Worm (Caenorhabditis elegans) whole organism, L3 larva: ENCODE measurements around the gene Y46G5A.29.

ENCODE experiments used
- ZK546.5 ChIP-seq: sonication (generic microtip); optimal IDR thresholded peaks from 2 replicates; lab custom pipeline; 2017; ENCODE audit warnings: missing biosample characterization, missing genetic modification characterization
- aly-2 ChIP-seq: fragments of 150-350 bp; optimal IDR thresholded peaks from 2 replicates; lab custom pipeline; 2014; ENCODE audit warnings: missing biosample characterization, missing genetic modification characterization
- ama-1 ChIP-seq: fragments of 150-350 bp; optimal IDR thresholded peaks from 2 replicates; lab custom pipeline; 2018
- ceh-16 ChIP-seq: sonication (generic microtip); optimal IDR thresholded peaks from 2 replicates; lab custom pipeline; 2017; ENCODE audit warnings: missing biosample characterization, missing genetic modification characterization
- ceh-9 ChIP-seq: sonication (generic microtip); optimal IDR thresholded peaks from 2 replicates; lab custom pipeline; 2018; ENCODE audit warnings: missing biosample characterization, missing genetic modification characterization
- daf-12 ChIP-seq: fragments of 150-350 bp; optimal IDR thresholded peaks from 2 replicates; lab custom pipeline; 2014; ENCODE audit warnings: missing biosample characterization, missing genetic modification reagents, missing genetic modification characterization
- egl-5 ChIP-seq: fragments of 150-350 bp; optimal IDR thresholded peaks from 2 replicates; lab custom pipeline; 2017; ENCODE audit warnings: missing biosample characterization, missing genetic modification reagents, missing genetic modification characterization, inconsistent platforms
- elt-2 ChIP-seq: sonication (generic microtip); optimal IDR thresholded peaks from 2 replicates; lab custom pipeline; 2016; ENCODE audit warnings: missing genetic modification reagents, mild to moderate bottlenecking, missing genetic modification characterization, missing compliant biosample characterization
- elt-3 ChIP-seq, 3 experiments: fragments of 150-350 bp in 1 of 3; sonication (generic microtip) in 2 of 3; optimal IDR thresholded peaks; 2 replicates in 2 of 3; 4 replicates in 1 of 3; lab custom pipeline; 2014 to 2017; ENCODE audit warnings: missing biosample characterization in 3 of 3, missing genetic modification characterization in 3 of 3
- eor-1 ChIP-seq, 2 experiments: fragments of 150-350 bp; optimal IDR thresholded peaks; 2 replicates each; lab custom pipeline; 2014 to 2018; ENCODE audit warnings: missing biosample characterization in 2 of 2, missing genetic modification characterization in 2 of 2
- fkh-10 ChIP-seq: sonication (generic microtip); optimal IDR thresholded peaks from 2 replicates; lab custom pipeline; 2017; ENCODE audit warnings: missing biosample characterization, missing genetic modification reagents, missing genetic modification characterization
- fkh-2 ChIP-seq: fragments of 150-350 bp; optimal IDR thresholded peaks from 2 replicates; lab custom pipeline; 2014; ENCODE audit warnings: missing biosample characterization, missing genetic modification reagents, missing genetic modification characterization
- fos-1 ChIP-seq: fragments of 150-350 bp; optimal IDR thresholded peaks from 2 replicates; lab custom pipeline; 2014; ENCODE audit warnings: missing biosample characterization, missing genetic modification characterization
- hmg-11 ChIP-seq: sonication (generic microtip); optimal IDR thresholded peaks from 2 replicates; lab custom pipeline; 2016; ENCODE audit warnings: missing genetic modification characterization, missing compliant biosample characterization
- lin-15B ChIP-seq: fragments of 150-350 bp; optimal IDR thresholded peaks from 2 replicates; lab custom pipeline; 2014; ENCODE audit warnings: missing biosample characterization, missing genetic modification characterization
- lsy-12 ChIP-seq: sonication (generic microtip); optimal IDR thresholded peaks from 2 replicates; lab custom pipeline; 2016; ENCODE audit warnings: mild to moderate bottlenecking, missing genetic modification characterization, missing compliant biosample characterization
- mdl-1 ChIP-seq: fragments of 150-350 bp; optimal IDR thresholded peaks from 2 replicates; lab custom pipeline; 2014; ENCODE audit warnings: missing biosample characterization, missing genetic modification characterization
- mml-1 ChIP-seq: fragments of 150-350 bp; sonication (generic microtip); optimal IDR thresholded peaks from 3 replicates; lab custom pipeline; 2014; ENCODE audit warnings: missing biosample characterization, missing genetic modification characterization
- nfya-1 ChIP-seq: sonication (generic microtip); optimal IDR thresholded peaks from 2 replicates; lab custom pipeline; 2017; ENCODE audit warnings: missing genetic modification characterization, mild to moderate bottlenecking, missing compliant biosample characterization, antibody characterized with exemption, moderate library complexity; ENCODE audit not compliant: insufficient read depth
- nhr-12 ChIP-seq: fragments of 150-350 bp; optimal IDR thresholded peaks from 2 replicates; lab custom pipeline; 2014; ENCODE audit warnings: missing biosample characterization, missing genetic modification characterization
- nhr-23 ChIP-seq: fragments of 150-350 bp; optimal IDR thresholded peaks from 2 replicates; lab custom pipeline; 2014; ENCODE audit warnings: missing biosample characterization, missing genetic modification reagents, missing genetic modification characterization
- nhr-25 ChIP-seq: sonication (generic microtip); optimal IDR thresholded peaks from 2 replicates; lab custom pipeline; 2017; ENCODE audit warnings: missing biosample characterization, missing genetic modification characterization
- nhr-28 ChIP-seq: fragments of 150-350 bp; optimal IDR thresholded peaks from 2 replicates; lab custom pipeline; 2014; ENCODE audit warnings: missing biosample characterization, missing genetic modification characterization
- nhr-67 ChIP-seq: fragments of 150-350 bp; optimal IDR thresholded peaks from 2 replicates; lab custom pipeline; 2014; ENCODE audit warnings: missing biosample characterization, missing genetic modification characterization
- nhr-76 ChIP-seq: fragments of 150-350 bp; sonication (generic microtip); optimal IDR thresholded peaks from 5 replicates; lab custom pipeline; 2014; ENCODE audit warnings: missing biosample characterization, missing genetic modification characterization
- nhr-77 ChIP-seq: fragments of 150-350 bp; optimal IDR thresholded peaks from 2 replicates; lab custom pipeline; 2014; ENCODE audit warnings: missing biosample characterization, missing genetic modification characterization
- pha-4 ChIP-seq: fragments of 150-350 bp; optimal IDR thresholded peaks from 2 replicates; lab custom pipeline; 2014; ENCODE audit warnings: missing biosample characterization, missing genetic modification reagents, missing genetic modification characterization
- pqm-1 ChIP-seq: fragments of 150-350 bp; optimal IDR thresholded peaks from 2 replicates; lab custom pipeline; 2017; ENCODE audit warnings: missing biosample characterization, missing genetic modification characterization, inconsistent platforms
- sea-2 ChIP-seq: fragments of 150-350 bp; sonication (generic microtip); optimal IDR thresholded peaks from 4 replicates; lab custom pipeline; 2014; ENCODE audit warnings: missing biosample characterization, missing genetic modification reagents, missing genetic modification characterization
- tbx-2 ChIP-seq: sonication (generic microtip); optimal IDR thresholded peaks from 2 replicates; lab custom pipeline; 2016; ENCODE audit warnings: mild to moderate bottlenecking, missing genetic modification characterization, missing compliant biosample characterization
- unc-39 ChIP-seq: sonication (generic microtip); optimal IDR thresholded peaks from 4 replicates; lab custom pipeline; 2017; ENCODE audit warnings: missing biosample characterization, missing genetic modification characterization
- unc-62 ChIP-seq: fragments of 150-350 bp; sonication (generic microtip); optimal IDR thresholded peaks from 4 replicates; lab custom pipeline; 2014; ENCODE audit warnings: missing biosample characterization, missing genetic modification reagents, missing genetic modification characterization
- zag-1 ChIP-seq: fragments of 150-350 bp; optimal IDR thresholded peaks from 2 replicates; lab custom pipeline; 2014; ENCODE audit warnings: missing biosample characterization, missing genetic modification characterization

Y46G5A.29 gene

ce11 chrII:12855900-12856299 lies at the start of gene Y46G5A.29:
Y46G5A.29 (plus strand) TSS chrII:12856200.
- TF ChIP-seq nhr-23 (tag; lab: Kevin White, UChicago) (no peak), daf-12 (tag; lab: Kevin White, UChicago) (no peak), nhr-25 (no peak), fkh-10 (GFP tag; lab: Kevin White, UChicago) (no peak), pqm-1 (no peak), sea-2 (GFP tag; lab: Kevin White, UChicago) (no peak), hmg-11 (tag; lab: Kevin White, UChicago) (no peak), lin-15B (tag; lab: Kevin White, UChicago) (no peak), tbx-2 (tag; lab: Kevin White, UChicago) (no peak), fos-1 (no peak), fkh-2 (tag; lab: Kevin White, UChicago) (no peak), egl-5 (tag; lab: Kevin White, UChicago) (no peak), mml-1 (tag; lab: Kevin White, UChicago) (no peak), ama-1 (lab: Kevin White, UChicago) (no peak), aly-2 (tag; lab: Kevin White, UChicago) (no peak)

DNA sequence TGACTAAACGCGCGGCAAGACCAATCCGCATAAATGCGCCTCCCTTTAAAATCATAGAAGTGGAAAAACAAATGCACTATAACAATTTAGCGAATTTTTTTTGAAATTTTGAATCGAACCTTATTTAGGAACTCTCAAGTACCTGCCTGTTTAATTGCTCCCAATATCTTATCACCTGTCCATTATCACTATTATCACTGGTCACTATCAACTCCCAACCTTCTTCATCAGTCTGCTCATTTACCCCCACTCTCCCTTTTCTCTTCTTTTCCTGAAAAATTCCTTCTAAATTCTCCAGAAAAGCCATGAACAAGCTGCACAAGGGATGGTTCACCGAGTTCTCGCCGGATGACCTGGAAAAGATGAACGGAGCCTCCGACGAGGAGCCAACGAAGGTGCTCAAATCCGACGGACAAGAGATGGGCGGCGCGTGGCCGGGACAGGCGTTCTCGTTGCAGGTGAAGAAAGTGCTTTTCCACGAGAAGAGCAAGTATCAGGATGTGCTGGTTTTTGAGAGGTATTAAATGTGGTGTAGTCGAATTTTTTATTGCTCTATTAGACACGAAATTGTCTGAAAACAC lies 49.3 kb upstream of the Y46G5A.29 start, which contains the start of gene spds-1:
Gene spds-1 (plus strand): TSS at position 298 of the 581 bp plus-strand sequence.
- TF ChIP-seq elt-3 (tag; optimal IDR thresholded peaks at IDR 0.05; lab: Kevin White, UChicago) (no peak), elt-2 (tag; lab: Kevin White, UChicago) (peak; percentile 59), pqm-1 (peak; percentile 28)
- TF ChIP-seq, all 47 proteins: peak for 2

DNA sequence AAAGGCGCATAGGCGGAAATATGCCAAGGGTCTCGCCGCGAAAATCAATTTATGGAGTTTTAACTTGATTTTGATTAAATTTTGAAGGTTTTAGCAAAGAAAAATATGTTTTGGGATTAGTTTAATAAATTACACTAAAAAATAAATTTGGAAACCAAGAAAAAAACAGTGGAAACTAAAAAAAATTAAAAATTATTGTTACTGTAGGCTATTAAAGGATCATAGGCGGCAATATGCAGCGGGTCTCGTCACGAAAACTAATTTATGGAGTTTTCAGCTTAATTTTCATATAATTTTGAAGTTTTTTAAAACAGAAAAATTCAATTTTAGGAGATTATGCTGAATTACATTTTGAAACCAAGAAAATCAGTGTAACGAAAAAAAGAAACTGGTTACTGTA lies 47.3 kb upstream of the Y46G5A.29 start:
- TF ChIP-seq lsy-12 (tag; lab: Kevin White, UChicago) (no peak), nhr-12 (no peak), pqm-1 (no peak), ceh-9 (tag; lab: Kevin White, UChicago) (no peak)

DNA sequence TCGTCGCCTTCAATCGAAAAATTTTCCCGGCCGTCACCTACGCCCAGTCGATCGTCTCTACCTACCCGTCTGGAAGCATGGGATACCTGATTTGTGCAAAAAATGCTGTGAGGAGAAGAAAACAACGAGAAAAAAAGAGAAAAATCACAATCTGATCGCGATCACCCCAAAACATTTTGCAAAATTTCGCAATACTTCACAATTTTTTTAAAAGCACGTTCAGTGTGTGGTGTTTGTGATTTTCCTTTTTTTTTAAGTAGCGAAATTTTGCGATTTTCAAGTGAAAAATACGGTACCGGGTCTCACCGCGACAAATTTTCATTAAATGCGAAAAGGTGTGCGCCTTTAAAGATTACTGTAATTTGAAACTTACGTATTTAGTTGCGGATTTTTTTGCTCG lies 46.3 kb upstream of the Y46G5A.29 start:
- TF ChIP-seq pqm-1: no peak
- no peak for TF ChIP-seq ceh-16 (tag; lab: Kevin White, UChicago)
- no peak for TF ChIP-seq elt-2 (tag; lab: Kevin White, UChicago)
- TF ChIP-seq nhr-76: no peak
- TF ChIP-seq unc-62 (GFP tag; lab: Kevin White, UChicago): no peak
- TF ChIP-seq nhr-77 (tag; lab: Kevin White, UChicago): no peak
- no peak for TF ChIP-seq mml-1 (tag; lab: Kevin White, UChicago)
- TF ChIP-seq ZK546.5 (tag; lab: Kevin White, UChicago): no peak
- TF ChIP-seq nhr-67 (tag; lab: Kevin White, UChicago): no peak
- TF ChIP-seq eor-1 (tag; optimal IDR thresholded peaks at IDR 0.05; lab: Kevin White, UChicago): no peak
- no peak for TF ChIP-seq nhr-28 (tag; lab: Kevin White, UChicago)
- no peak for TF ChIP-seq mdl-1
- no peak for TF ChIP-seq nfya-1 (tag; lab: Kevin White, UChicago)

DNA sequence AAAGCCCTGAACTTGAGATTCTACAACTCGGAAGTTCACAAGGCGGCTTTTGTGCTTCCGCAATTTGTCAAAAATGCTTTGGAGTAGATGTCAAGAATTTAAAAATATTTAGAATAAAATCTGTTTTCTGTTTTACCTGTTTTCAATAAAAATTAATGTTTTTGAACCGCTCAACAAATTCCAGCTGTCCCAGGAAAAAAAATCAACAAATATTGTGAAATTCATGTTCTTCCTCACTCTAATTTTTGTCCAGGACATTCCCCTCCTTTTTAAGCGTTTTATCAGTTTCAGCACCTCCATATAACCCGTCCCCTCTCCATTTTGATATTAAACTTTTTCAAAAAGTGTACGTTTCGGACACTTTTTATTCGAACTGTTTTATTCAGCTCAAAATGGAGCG lies 45.3 kb upstream of the Y46G5A.29 start, which contains the start of gene Y46G5A.20:
Gene Y46G5A.20 (plus strand): TSS at position 301 of the 400 bp plus-strand sequence.
- TF ChIP-seq tbx-2 (tag; lab: Kevin White, UChicago) (no peak), mdl-1 (no peak), elt-2 (tag; lab: Kevin White, UChicago) (peak; percentile 9), pha-4 (tag; lab: Kevin White, UChicago) (peak; percentile 14), nhr-25 (no peak), sea-2 (GFP tag; lab: Kevin White, UChicago) (no peak), lsy-12 (tag; lab: Kevin White, UChicago) (no peak), nhr-28 (tag; lab: Kevin White, UChicago) (no peak), zag-1 (no peak), nhr-12 (no peak), ceh-9 (tag; lab: Kevin White, UChicago) (no peak), pqm-1 (peak; percentile 5), unc-39 (tag; lab: Kevin White, UChicago) (no peak)
- TF ChIP-seq, all 47 proteins: peak for 3
